Fruit fly (Drosophila melanogaster): ENCODE measurements around the gene disp.

The disp gene

DNA sequence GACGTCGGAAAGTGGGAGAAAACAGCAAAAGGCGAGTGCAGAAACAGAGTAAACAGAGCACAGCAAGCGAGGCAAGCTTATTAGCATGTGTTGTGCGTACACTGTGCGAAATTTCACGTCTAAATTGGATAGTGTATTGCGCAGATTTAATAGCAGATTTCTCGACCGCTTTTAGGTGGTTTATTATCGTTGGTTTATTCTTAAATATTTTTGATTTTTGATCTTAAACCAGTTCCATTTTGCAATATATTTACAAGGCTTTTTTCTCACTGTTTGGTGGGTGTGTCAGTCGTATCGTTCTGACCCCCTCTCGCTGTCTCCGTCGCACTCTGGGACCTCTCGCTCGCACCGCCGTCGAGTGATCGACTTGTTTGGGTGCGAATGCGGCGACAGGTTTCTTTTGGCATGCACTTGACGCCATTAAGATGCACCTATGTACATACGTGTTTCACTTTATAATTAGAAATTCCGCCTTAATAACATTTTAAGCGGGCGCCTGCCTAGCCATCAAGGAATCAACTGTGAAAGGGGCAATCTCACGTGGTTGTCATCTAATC, 22.1 kb downstream of the disp start (continued):
- no peak for TF ChIP-seq bab2 (GFP tag; optimal IDR thresholded peaks at IDR 0.05)
- TF ChIP-seq Bdp1 (GFP tag; optimal IDR thresholded peaks at IDR 0.05): no peak
- peak; percentile 44 for TF ChIP-seq dmrt99B (tag; optimal IDR thresholded peaks at IDR 0.05)
- no peak for TF ChIP-seq CkIIα-i1 (GFP tag; IDR thresholded peaks at IDR 0.05)
- peak; percentile 11 for TF ChIP-seq Antp (GFP tag; optimal IDR thresholded peaks at IDR 0.05)
- peak; percentile 6 for TF ChIP-seq CG16863 (GFP tag; optimal IDR thresholded peaks at IDR 0.05)
- TF ChIP-seq pfk (GFP tag; optimal IDR thresholded peaks at IDR 0.05): no peak
- TF ChIP-seq sob (GFP tag; IDR thresholded peaks at IDR 0.05): peak; percentile 27; the same call in 1 of the 2 replicates
- TF ChIP-seq lab (GFP tag; optimal IDR thresholded peaks at IDR 0.05): peak; percentile 32
- peak; percentile 5 for TF ChIP-seq bcd (GFP tag; optimal IDR thresholded peaks at IDR 0.05)
- no peak for TF ChIP-seq ken (GFP tag; IDR thresholded peaks at IDR 0.05)
- TF ChIP-seq Med (GFP tag): peak; percentile 83
- TF ChIP-seq org-1 (GFP tag; optimal IDR thresholded peaks at IDR 0.05): no peak
- no peak for TF ChIP-seq pzg (GFP tag; optimal IDR thresholded peaks at IDR 0.05)
- TF ChIP-seq CG34422 (GFP tag; IDR thresholded peaks at IDR 0.05): 0 out of 3 replicates have a peak, but pooled peaks have one; percentile 18
- TF ChIP-seq Drgx (GFP tag; IDR thresholded peaks at IDR 0.05): peak; percentile 95
- TF ChIP-seq sens (GFP tag): peak; percentile 75
- peak; percentile 48; the same call in 1 of the 2 replicates for TF ChIP-seq ara (GFP tag; IDR thresholded peaks at IDR 0.05)
- TF ChIP-seq her (GFP tag; optimal IDR thresholded peaks at IDR 0.05): no peak
- no peak for TF ChIP-seq Awh (GFP tag; IDR thresholded peaks at IDR 0.05)
- TF ChIP-seq C15 (GFP tag; IDR thresholded peaks at IDR 0.05): 0 out of 3 replicates have a peak, but pooled peaks have one; percentile 19
- 0 out of 2 replicates have a peak, but pooled peaks have one; percentile 11 for TF ChIP-seq esg (GFP tag; conservative IDR thresholded peaks at IDR 0.05)
- TF ChIP-seq Gsc (GFP tag; IDR thresholded peaks at IDR 0.05): no peak
- TF ChIP-seq CG2202 (tag; optimal IDR thresholded peaks at IDR 0.05): no peak
- no peak for TF ChIP-seq Fer3 (tag; optimal IDR thresholded peaks at IDR 0.05)
- TF ChIP-seq Hr51 (GFP tag; optimal IDR thresholded peaks at IDR 0.05): peak in 1 of 2 experiments; percentile 19
- no peak for TF ChIP-seq CG12391 (tag; optimal IDR thresholded peaks at IDR 0.05)
- no peak for TF ChIP-seq stwl (tag; optimal IDR thresholded peaks at IDR 0.05)
- peak; percentile 4 for TF ChIP-seq CoRest (tag; optimal IDR thresholded peaks at IDR 0.05)
- peak; percentile 9 for TF ChIP-seq CG15269 (tag; optimal IDR thresholded peaks at IDR 0.05)
- TF ChIP-seq chinmo (GFP tag; IDR thresholded peaks at IDR 0.05; ENCODE audit: partially characterized antibody): no peak
- no peak for TF ChIP-seq Atf6 (GFP tag; IDR thresholded peaks at IDR 0.05)
- TF ChIP-seq Gug (GFP tag; IDR thresholded peaks at IDR 0.05): no peak
- peak; percentile 25 for TF ChIP-seq CG2120 (GFP tag; optimal IDR thresholded peaks at IDR 0.05)
- no peak for TF ChIP-seq hb (GFP tag; IDR thresholded peaks at IDR 0.05; ENCODE audit: partially characterized antibody)
- 0 out of 2 replicates have a peak, but pooled peaks have one; percentile 28 for TF ChIP-seq al (GFP tag; IDR thresholded peaks at IDR 0.05)
- no peak for TF ChIP-seq Dref (GFP tag; IDR thresholded peaks at IDR 0.05)
- no peak for TF ChIP-seq bbx (GFP tag; IDR thresholded peaks at IDR 0.05; ENCODE audit: partially characterized antibody)
- TF ChIP-seq Sox102F (GFP tag; optimal IDR thresholded peaks at IDR 0.05): peak; percentile 42
- TF ChIP-seq grau (tag; optimal IDR thresholded peaks at IDR 0.05): peak; percentile 3

DNA sequence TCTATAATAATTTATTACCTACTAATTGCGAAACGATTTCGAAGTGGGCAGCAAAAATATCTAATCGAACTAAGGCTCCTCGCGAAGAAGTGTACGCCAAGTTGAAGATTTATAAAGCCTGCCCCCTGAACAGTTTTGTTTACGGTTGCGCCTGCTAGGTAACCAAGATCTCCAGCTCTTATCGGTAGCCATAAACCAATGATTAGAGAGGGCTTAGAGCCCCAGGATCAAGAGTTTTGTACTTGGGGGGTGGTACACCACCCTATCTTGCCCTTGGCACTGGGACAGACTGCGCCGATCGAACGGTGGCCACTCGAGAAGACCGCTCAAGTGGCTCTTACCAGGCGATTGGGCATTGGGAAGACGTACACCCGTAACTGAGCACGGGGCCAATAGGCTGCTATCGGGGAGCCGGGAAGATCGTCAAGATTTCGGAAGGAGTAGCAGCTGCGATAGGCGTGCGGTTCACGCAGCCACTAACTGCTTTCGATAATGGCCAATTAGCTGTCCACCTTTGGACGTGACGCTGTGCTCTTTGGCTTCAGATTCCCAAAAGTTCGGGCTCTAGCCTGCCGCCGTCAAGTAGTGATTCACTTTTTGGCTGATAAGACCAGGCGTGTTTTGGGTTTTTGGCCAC, 23.6 kb downstream of the disp start:
- peak; percentile 86 for TF ChIP-seq CG34376 (GFP tag; optimal IDR thresholded peaks at IDR 0.05)
- TF ChIP-seq exex (tag; optimal IDR thresholded peaks at IDR 0.05): peak; percentile 87
- TF ChIP-seq CG18599 (GFP tag; optimal IDR thresholded peaks at IDR 0.05): peak; percentile 53
- no peak for TF ChIP-seq Opbp (GFP tag; IDR thresholded peaks at IDR 0.05; ENCODE audit: partially characterized antibody)
- no peak for TF ChIP-seq GATAe (GFP tag; conservative IDR thresholded peaks at IDR 0.05)
- TF ChIP-seq Vsx1 (GFP tag; optimal IDR thresholded peaks at IDR 0.05): peak; percentile 24
- no peak for TF ChIP-seq ase (GFP tag; IDR thresholded peaks at IDR 0.05)
- TF ChIP-seq Adf1 (GFP tag; IDR thresholded peaks at IDR 0.05): peak; percentile 6; the same call in 1 of the 2 replicates
- TF ChIP-seq ftz-f1 (GFP tag; optimal IDR thresholded peaks at IDR 0.05): peak; percentile 23
- peak; percentile 75 for TF ChIP-seq grn (GFP tag; optimal IDR thresholded peaks at IDR 0.05)
- TF ChIP-seq CG7987 (GFP tag; optimal IDR thresholded peaks at IDR 0.05): peak; percentile 49

All from whole organism, embryonic.